Fruit fly (Drosophila melanogaster): ENCODE data around the gene Sfp24Ba.
A peak's percentile ranks its signal among the peaks of the same experiment; 100 is the strongest.

Sfp24Ba gene

DNA sequence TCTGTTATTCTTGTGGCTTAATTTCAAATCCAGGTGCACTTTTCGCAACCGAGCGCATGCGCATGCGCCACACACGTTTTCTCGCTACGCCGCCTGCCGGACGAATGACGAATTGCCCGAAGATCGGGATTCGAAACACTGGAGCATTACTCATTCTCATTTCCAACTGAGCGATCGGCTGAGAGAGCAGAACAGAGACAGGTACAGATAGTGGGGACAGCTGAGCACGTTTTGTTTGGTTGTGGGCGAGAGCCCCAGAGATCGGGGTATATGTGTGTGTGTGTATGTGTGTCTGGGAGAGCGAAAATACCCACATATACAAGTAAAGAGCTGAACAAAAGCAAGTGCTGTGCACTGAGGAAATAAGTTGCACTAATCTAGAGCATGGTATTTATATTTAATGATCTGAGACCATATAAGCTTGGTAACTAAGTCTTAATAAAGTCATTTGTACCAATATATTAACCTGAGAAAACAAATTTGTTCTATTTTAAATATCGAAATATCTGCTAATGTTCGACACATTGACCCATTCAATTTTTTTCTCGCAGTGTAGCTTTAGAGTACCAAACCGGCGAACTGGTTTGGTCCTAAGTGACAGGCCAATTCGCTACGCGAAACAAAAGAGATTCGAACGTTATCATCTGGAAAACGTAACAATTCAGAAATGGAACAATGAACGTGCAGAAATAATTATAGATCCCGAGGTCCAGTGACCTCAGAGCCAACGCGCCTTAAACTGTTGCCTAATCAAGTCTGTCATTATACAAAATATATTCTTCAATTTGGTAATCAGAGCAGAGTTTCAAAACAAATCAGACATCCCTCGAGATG, 36.1 kb downstream of the Sfp24Ba start (continued):
- TF ChIP-seq sc (optimal IDR thresholded peaks at IDR 0.05) (no peak), sc (GFP tag; optimal IDR thresholded peaks at IDR 0.05) (peak; percentile 84), D (optimal IDR thresholded peaks at IDR 0.05) (peak; percentile 69), D (GFP tag; optimal IDR thresholded peaks at IDR 0.05) (peak; percentile 98), Asciz (GFP tag; optimal IDR thresholded peaks at IDR 0.05) (peak; percentile 99), CG16815 (GFP tag; optimal IDR thresholded peaks at IDR 0.05) (peak; percentile 88), CG6791 (GFP tag; IDR thresholded peaks at IDR 0.05; ENCODE audit: partially characterized antibody) (no peak), CG3407 (GFP tag; optimal IDR thresholded peaks at IDR 0.05) (peak; percentile 88), twi (tag; optimal IDR thresholded peaks at IDR 0.05) (peak; percentile 74), CG8924 (tag; optimal IDR thresholded peaks at IDR 0.05) (peak; percentile 97), Sox100B (GFP tag; optimal IDR thresholded peaks at IDR 0.05) (peak; percentile 90), Dek (tag; optimal IDR thresholded peaks at IDR 0.05) (peak; percentile 89), CG17361 (GFP tag; IDR thresholded peaks at IDR 0.05) (peak; percentile 99), CG11723 (GFP tag; optimal IDR thresholded peaks at IDR 0.05) (peak; percentile 80), chif (GFP tag; optimal IDR thresholded peaks at IDR 0.05) (peak; percentile 85 to 97), dati (GFP tag; IDR thresholded peaks at IDR 0.05) (peak; percentile 90), NC2α (GFP tag; optimal IDR thresholded peaks at IDR 0.05) (peak; percentile 87), Antp (GFP tag; optimal IDR thresholded peaks at IDR 0.05) (peak; percentile 94), CG4424 (GFP tag; optimal IDR thresholded peaks at IDR 0.05) (peak; percentile 99), gsb (GFP tag; IDR thresholded peaks at IDR 0.05) (peak; percentile 97), NfI (GFP tag; optimal IDR thresholded peaks at IDR 0.05) (peak; percentile 88), CG10431 (GFP tag; optimal IDR thresholded peaks at IDR 0.05) (peak; percentile 74), CG8944 (GFP tag; optimal IDR thresholded peaks at IDR 0.05) (peak; percentile 91), MBD-R2 (GFP tag; IDR thresholded peaks at IDR 0.05) (peak; percentile 91), CG2120 (GFP tag; optimal IDR thresholded peaks at IDR 0.05) (peak; percentile 96), lbe (GFP tag; optimal IDR thresholded peaks at IDR 0.05) (peak; percentile 94), bab2 (GFP tag; optimal IDR thresholded peaks at IDR 0.05) (peak; percentile 93), pnt (GFP tag; optimal IDR thresholded peaks at IDR 0.05) (peak; percentile 97), CG34422 (GFP tag; IDR thresholded peaks at IDR 0.05) (peak; percentile 98), Rfx (GFP tag; IDR thresholded peaks at IDR 0.05) (peak; percentile 97), slou (GFP tag; optimal IDR thresholded peaks at IDR 0.05) (peak; percentile 71), CG16813 (GFP tag; IDR thresholded peaks at IDR 0.05; ENCODE audit: partially characterized antibody) (0 out of 3 replicates have a peak, but pooled peaks have one; percentile 7), Ada2b (GFP tag; IDR thresholded peaks at IDR 0.05) (peak; percentile 97), CG2129 (GFP tag; IDR thresholded peaks at IDR 0.05; ENCODE audit: partially characterized antibody) (no peak), ash1 (GFP tag; optimal IDR thresholded peaks at IDR 0.05) (peak; percentile 79), run (tag; optimal IDR thresholded peaks at IDR 0.05) (peak; percentile 75), CG2875 (GFP tag; optimal IDR thresholded peaks at IDR 0.05) (peak; percentile 90), jigr1 (GFP tag; IDR thresholded peaks at IDR 0.05) (peak; percentile 91), Dref (GFP tag; IDR thresholded peaks at IDR 0.05) (peak; percentile 27; the same call in 1 of the 2 replicates), CG17328 (GFP tag; IDR thresholded peaks at IDR 0.05) (peak; percentile 95), CG11247 (GFP tag; IDR thresholded peaks at IDR 0.05) (peak; percentile 89), fu2 (GFP tag; optimal IDR thresholded peaks at IDR 0.05) (peak; percentile 89), CG5953 (GFP tag; IDR thresholded peaks at IDR 0.05) (peak; percentile 97), kay (GFP tag; optimal IDR thresholded peaks at IDR 0.05) (peak; percentile 97), chn (GFP tag; optimal IDR thresholded peaks at IDR 0.05) (peak; percentile 90), Dip3 (GFP tag; optimal IDR thresholded peaks at IDR 0.05) (peak; percentile 89), Ets97D (GFP tag; optimal IDR thresholded peaks at IDR 0.05) (peak; percentile 69), Oaz (GFP tag; IDR thresholded peaks at IDR 0.05) (peak; percentile 94), CG15514 (GFP tag; optimal IDR thresholded peaks at IDR 0.05) (peak; percentile 93), unpg (GFP tag; optimal IDR thresholded peaks at IDR 0.05) (peak; percentile 95)
